Worm (Caenorhabditis elegans): ENCODE data around the gene F07C3.2.

DNA sequence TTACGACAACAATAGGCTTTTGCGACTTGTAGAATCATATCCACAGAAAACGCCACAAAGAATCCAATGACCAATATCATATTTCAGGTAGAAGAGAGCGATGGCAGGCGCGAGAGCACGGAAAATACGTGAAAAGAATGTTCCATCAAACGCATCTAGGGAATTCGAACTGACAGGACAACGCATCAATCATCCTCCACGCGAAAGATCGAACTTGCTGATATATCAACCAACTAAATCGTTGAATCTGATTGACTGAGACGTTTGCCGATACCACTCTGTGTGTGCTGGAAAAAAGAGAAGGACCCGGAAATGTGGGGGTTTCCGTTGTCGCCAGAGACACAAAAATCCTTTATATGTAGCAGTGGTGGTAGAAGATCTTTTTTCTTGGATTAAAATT, 7.7 kb upstream of the F07C3.2 start:
- no peak for TF ChIP-seq pha-4 (tag; optimal IDR thresholded peaks at IDR 0.05)
- TF ChIP-seq nhr-11 (tag; optimal IDR thresholded peaks at IDR 0.05) = no peak

Data from whole organism, L3 larva.